Worm (Caenorhabditis elegans) whole organism, L4 larva: ENCODE data around the gene rpc-2.

Experiments
- F37D6.2 ChIP-seq: sonication (generic microtip); optimal IDR thresholded peaks from 2 replicates; lab custom pipeline; 2016; ENCODE audit warnings: mild to moderate bottlenecking, missing genetic modification characterization, missing compliant biosample characterization
- Y75B8A.6 ChIP-seq: fragments of 200-800 bp; sonication (Bioruptor generic); IDR thresholded peaks from 2 replicates; pipeline ENCODE4 v1.3.6; 2022; ENCODE audit warnings: missing genetic modification reagents, missing genetic modification characterization, missing compliant biosample characterization
- ceh-28 ChIP-seq: fragments of 150-350 bp; optimal IDR thresholded peaks from 2 replicates; lab custom pipeline; 2014; ENCODE audit warnings: missing biosample characterization, missing genetic modification reagents, missing genetic modification characterization
- ceh-44 ChIP-seq: fragments of 200-800 bp; sonication (Bioruptor generic); IDR thresholded peaks from 2 replicates; pipeline ENCODE4 v1.3.6; 2022; ENCODE audit warnings: missing genetic modification reagents, missing genetic modification characterization, missing compliant biosample characterization
- ces-1 ChIP-seq: fragments of 150-350 bp; sonication (generic microtip); optimal IDR thresholded peaks from 4 replicates; lab custom pipeline; 2014; ENCODE audit warnings: missing biosample characterization, missing genetic modification reagents, missing genetic modification characterization
- ctbp-1 ChIP-seq: fragments of 200-800 bp; sonication (Bioruptor generic); IDR thresholded peaks from 2 replicates; pipeline ENCODE4 v1.3.6; 2022; ENCODE audit warnings: missing genetic modification reagents, missing genetic modification characterization, missing compliant biosample characterization
- daf-16 ChIP-seq, 3 experiments: sonication (generic microtip); optimal IDR thresholded peaks; 2 replicates each; lab custom pipeline; 2016 to 2017; ENCODE audit warnings: missing genetic modification characterization in 3 of 3, missing genetic modification reagents in 3 of 3, mild to moderate bottlenecking in 2 of 3, missing compliant biosample characterization in 2 of 3, missing biosample characterization in 1 of 3, moderate library complexity in 1 of 3
- daf-8 ChIP-seq: fragments of 200-800 bp; sonication (Bioruptor generic); IDR thresholded peaks from 2 replicates; pipeline ENCODE4 v1.3.6; 2022; ENCODE audit warnings: missing genetic modification characterization, missing compliant biosample characterization
- dve-1 ChIP-seq: sonication (generic microtip); optimal IDR thresholded peaks from 2 replicates; lab custom pipeline; 2017; ENCODE audit warnings: antibody characterized with exemption, mild to moderate bottlenecking, missing genetic modification characterization, missing compliant biosample characterization; ENCODE audit not compliant: insufficient read depth
- hif-1 ChIP-seq, 2 experiments: sonication (generic microtip); optimal IDR thresholded peaks; 2 replicates each; lab custom pipeline; 2016 to 2017; ENCODE audit warnings: missing compliant biosample characterization in 2 of 2, missing genetic modification characterization in 2 of 2, missing genetic modification reagents in 2 of 2, missing genotype in 2 of 2, mild to moderate bottlenecking in 1 of 2
- hlh-11 ChIP-seq: fragments of 200-800 bp; sonication (Bioruptor generic); optimal IDR thresholded peaks from 2 replicates; lab custom pipeline; 2018; ENCODE audit warnings: mild to moderate bottlenecking, missing genetic modification characterization, missing compliant biosample characterization
- hlh-30 ChIP-seq: sonication (generic microtip); optimal IDR thresholded peaks from 2 replicates; lab custom pipeline; 2017; ENCODE audit warnings: antibody characterized with exemption, mild to moderate bottlenecking, missing genetic modification characterization, missing compliant biosample characterization; ENCODE audit not compliant: insufficient read depth
- hmg-1.1 ChIP-seq: fragments of 200-800 bp; sonication (Bioruptor generic); IDR thresholded peaks from 2 replicates; pipeline ENCODE4 v1.3.6; 2022; ENCODE audit warnings: missing genetic modification reagents, missing genetic modification characterization, missing compliant biosample characterization
- jun-1 ChIP-seq: fragments of 150-350 bp; optimal IDR thresholded peaks from 2 replicates; lab custom pipeline; 2014; ENCODE audit warnings: missing biosample characterization, missing genetic modification reagents, missing genetic modification characterization
- lin-1 ChIP-seq: fragments of 200-800 bp; sonication (Bioruptor generic); IDR thresholded peaks from 2 replicates; pipeline ENCODE4 v1.3.6; 2022; ENCODE audit warnings: missing genetic modification reagents, missing genetic modification characterization, missing compliant biosample characterization
- lin-13 ChIP-seq: fragments of 150-350 bp; optimal IDR thresholded peaks from 2 replicates; lab custom pipeline; 2014; ENCODE audit warnings: missing biosample characterization, missing genetic modification reagents, missing genetic modification characterization
- lin-38 ChIP-seq: fragments of 200-800 bp; sonication (Bioruptor generic); IDR thresholded peaks from 2 replicates; pipeline ENCODE4 v1.3.6; 2022; ENCODE audit warnings: missing genetic modification reagents, missing genetic modification characterization, missing compliant biosample characterization
- lin-39 ChIP-seq: fragments of 150-350 bp; optimal IDR thresholded peaks from 2 replicates; lab custom pipeline; 2014; ENCODE audit warnings: missing biosample characterization, missing genetic modification reagents, missing genetic modification characterization
- madf-9 ChIP-seq: fragments of 200-800 bp; sonication (Bioruptor generic); conservative IDR thresholded peaks from 2 replicates; pipeline ENCODE4 v1.3.6; 2022; ENCODE audit warnings: missing genetic modification reagents, missing genetic modification characterization, missing compliant biosample characterization
- mdl-1 ChIP-seq, 2 experiments: fragments of 150-350 bp in 1 of 2; sonication (generic microtip) in 1 of 2; optimal IDR thresholded peaks; 2 replicates each; lab custom pipeline; 2014 to 2017; ENCODE audit warnings: missing biosample characterization in 2 of 2, missing genetic modification characterization in 2 of 2
- mep-1 ChIP-seq: fragments of 150-350 bp; sonication (generic microtip); optimal IDR thresholded peaks from 3 replicates; lab custom pipeline; 2014; ENCODE audit warnings: missing biosample characterization, missing genetic modification characterization
- mxl-3 ChIP-seq: fragments of 200-800 bp; sonication (Bioruptor generic); optimal IDR thresholded peaks from 2 replicates; lab custom pipeline; 2018; ENCODE audit warnings: mild to moderate bottlenecking, missing genetic modification characterization, missing compliant biosample characterization
- nhr-102 ChIP-seq: sonication (generic microtip); optimal IDR thresholded peaks from 2 replicates; lab custom pipeline; 2016; ENCODE audit warnings: mild to moderate bottlenecking, missing genetic modification characterization, moderate library complexity, missing compliant biosample characterization
- nhr-11 ChIP-seq: fragments of 150-350 bp; optimal IDR thresholded peaks from 2 replicates; lab custom pipeline; 2014; ENCODE audit warnings: missing biosample characterization, missing genetic modification characterization
- nhr-28 ChIP-seq: fragments of 150-350 bp; optimal IDR thresholded peaks from 2 replicates; lab custom pipeline; 2014; ENCODE audit warnings: missing biosample characterization, missing genetic modification characterization
- nhr-41 ChIP-seq: fragments of 200-800 bp; sonication (Bioruptor generic); IDR thresholded peaks from 2 replicates; pipeline ENCODE4 v1.3.6; 2022; ENCODE audit warnings: missing genetic modification reagents, missing genetic modification characterization, missing compliant biosample characterization
- php-3 ChIP-seq: fragments of 200-800 bp; sonication (Bioruptor generic); IDR thresholded peaks from 2 replicates; pipeline ENCODE4 v1.3.6; 2022; ENCODE audit warnings: missing genetic modification reagents, missing genetic modification characterization, missing compliant biosample characterization
- pqm-1 ChIP-seq: sonication (generic microtip); optimal IDR thresholded peaks from 2 replicates; lab custom pipeline; 2017; ENCODE audit warnings: missing biosample characterization, missing genetic modification characterization
- snpc-4 ChIP-seq: fragments of 150-350 bp; optimal IDR thresholded peaks from 2 replicates; lab custom pipeline; 2014; ENCODE audit warnings: missing biosample characterization, missing genetic modification characterization
- spr-3 ChIP-seq: fragments of 200-800 bp; sonication (Bioruptor generic); optimal IDR thresholded peaks from 2 replicates; lab custom pipeline; 2018; ENCODE audit warnings: mild to moderate bottlenecking, missing genetic modification characterization, missing compliant biosample characterization
- tra-1 ChIP-seq: fragments of 200-800 bp; sonication (Bioruptor generic); IDR thresholded peaks from 2 replicates; pipeline ENCODE4 v1.3.6; 2022; ENCODE audit warnings: missing genetic modification reagents, missing genetic modification characterization, missing compliant biosample characterization
- zfp-3 ChIP-seq: fragments of 200-800 bp; sonication (Bioruptor generic); conservative IDR thresholded peaks from 2 replicates; pipeline ENCODE4 v1.3.6; 2022; ENCODE audit warnings: missing genetic modification reagents, missing genetic modification characterization, missing compliant biosample characterization
- ztf-11 ChIP-seq: fragments of 150-350 bp; optimal IDR thresholded peaks from 2 replicates; lab custom pipeline; 2014; ENCODE audit warnings: missing biosample characterization, missing genetic modification characterization

The rpc-2 gene

DNA sequence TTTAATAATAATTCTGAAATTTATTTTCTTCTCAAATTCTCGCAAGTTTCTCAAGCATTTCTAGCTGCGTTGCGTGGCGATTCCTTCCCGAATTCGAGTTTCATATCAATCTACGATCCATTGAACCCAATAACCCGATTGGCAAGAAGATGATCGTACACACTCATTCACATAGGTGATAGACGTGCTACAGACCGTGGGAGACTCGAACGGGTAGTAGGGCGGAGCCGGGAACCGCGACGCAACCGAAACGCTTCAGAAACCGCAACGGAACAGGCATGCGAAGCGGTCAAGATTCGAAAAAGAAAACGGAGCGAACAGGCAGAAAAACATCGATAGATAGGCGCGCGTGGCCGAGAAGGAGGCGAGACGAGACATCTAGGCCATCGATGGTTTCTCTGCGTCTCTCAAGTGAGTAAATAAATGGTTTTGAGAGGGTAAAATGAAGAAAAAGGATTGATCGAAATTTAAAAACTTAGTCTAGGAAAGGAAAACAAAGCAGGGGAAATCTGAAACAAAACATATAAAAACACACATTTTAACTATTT lies 46.3 kb downstream of the rpc-2 start, which contains the start of gene madf-11 (continued):
- TF ChIP-seq lin-38 = peak; percentile 52
- TF ChIP-seq mdl-1 (tag; optimal IDR thresholded peaks at IDR 0.05; lab: Kevin White, UChicago) = peak in 1 of 2 experiments; percentile 70
- peak; percentile 63 for TF ChIP-seq hlh-30 (tag; lab: Kevin White, UChicago)
- TF ChIP-seq madf-9 (GFP tag; lab: Robert Waterston, UW) = 0 out of 2 replicates have a peak, but pooled peaks have one; percentile 44
- peak; percentile 1 for TF ChIP-seq jun-1 (tag; lab: Kevin White, UChicago)
- TF ChIP-seq hif-1 (tag; optimal IDR thresholded peaks at IDR 0.05; lab: Kevin White, UChicago) = peak in 1 of 2 experiments; percentile 90
- 0 out of 2 replicates have a peak, but pooled peaks have one; percentile 12 for TF ChIP-seq tra-1
- peak; percentile 74 for TF ChIP-seq hlh-11 (tag; lab: Kevin White, UChicago)
- peak; percentile 76 for TF ChIP-seq mep-1 (tag; lab: Kevin White, UChicago)
- peak; percentile 45 for TF ChIP-seq nhr-11 (tag; lab: Kevin White, UChicago)
- no peak for TF ChIP-seq spr-3 (GFP tag; lab: Kevin White, UChicago)
- no peak for TF ChIP-seq daf-16 (GFP tag; optimal IDR thresholded peaks at IDR 0.05; lab: Kevin White, UChicago)
- TF ChIP-seq daf-16 (tag; optimal IDR thresholded peaks at IDR 0.05; lab: Kevin White, UChicago) = peak; percentile 62
- TF ChIP-seq ceh-28 (tag; lab: Kevin White, UChicago) = peak; percentile 42

DNA sequence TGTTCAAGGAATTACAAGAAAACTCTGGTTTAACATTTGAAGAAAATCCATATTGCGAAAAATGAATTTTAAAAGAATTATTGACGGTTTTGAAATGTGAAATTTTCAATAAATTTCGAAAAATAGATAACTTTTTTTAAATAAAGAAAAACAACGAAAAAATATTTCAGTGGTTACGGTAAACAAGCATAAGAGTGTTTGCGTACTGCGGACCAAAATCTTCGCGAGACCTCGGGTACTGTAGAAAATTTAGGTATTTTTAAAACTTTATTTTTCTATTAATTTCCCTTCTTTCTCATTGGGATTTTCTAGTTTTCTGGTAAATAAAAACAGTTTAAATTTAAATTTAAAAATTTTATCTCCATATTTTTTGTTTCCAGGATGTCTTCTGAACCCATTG lies 46.9 kb downstream of the rpc-2 start, which contains the start of gene xnd-1:
Gene xnd-1 (plus strand): TSS at position 381 of the 400 bp plus-strand sequence.
- no peak for TF ChIP-seq nhr-41

DNA sequence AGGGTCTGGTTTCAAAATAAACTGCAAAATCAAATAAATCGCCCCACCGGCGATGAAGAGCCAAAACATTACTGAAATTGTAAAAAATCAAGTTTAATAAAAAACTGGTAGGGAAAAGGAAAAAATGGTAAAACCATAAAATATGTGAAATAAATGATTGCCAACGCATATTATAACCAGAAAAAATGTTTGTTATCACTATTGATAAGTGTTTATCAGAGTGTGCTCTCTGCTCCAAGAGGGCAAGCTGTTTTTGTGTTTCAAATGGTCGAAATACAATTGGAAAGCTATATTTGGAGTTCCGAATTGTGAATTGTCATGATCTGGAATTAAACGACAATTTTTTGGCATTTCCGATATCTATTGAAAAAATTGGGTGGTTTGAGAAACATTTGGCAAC lies 53.1 kb downstream of the rpc-2 start, which contains the start of gene C05D2.8:
Gene C05D2.8 (minus strand): TSS at position 71 of the 400 bp plus-strand sequence.
- no peak for TF ChIP-seq zfp-3 (GFP tag; lab: Robert Waterston, UW)
- no peak for TF ChIP-seq Y75B8A.6 (GFP tag; lab: Robert Waterston, UW)
- TF ChIP-seq daf-8 = no peak
- TF ChIP-seq ceh-44 (GFP tag; lab: Robert Waterston, UW) = no peak
- no peak for TF ChIP-seq ces-1 (GFP tag; lab: Kevin White, UChicago)
- no peak for TF ChIP-seq hmg-1.1 (GFP tag; lab: Robert Waterston, UW)
- no peak for TF ChIP-seq ctbp-1 (GFP tag; lab: Robert Waterston, UW)
- no peak for TF ChIP-seq snpc-4 (tag; lab: Kevin White, UChicago)
- TF ChIP-seq madf-9 (GFP tag; lab: Robert Waterston, UW) = no peak
- TF ChIP-seq daf-16 (GFP tag; optimal IDR thresholded peaks at IDR 0.05; lab: Kevin White, UChicago) = no peak
- TF ChIP-seq daf-16 (tag; optimal IDR thresholded peaks at IDR 0.05; lab: Kevin White, UChicago) = peak; percentile 71
- no peak for TF ChIP-seq lin-39 (tag; lab: Kevin White, UChicago)
- TF ChIP-seq ztf-11 (tag; lab: Kevin White, UChicago) = no peak
- peak; percentile 35 for TF ChIP-seq dve-1 (tag; lab: Kevin White, UChicago)
- TF ChIP-seq mxl-3 (GFP tag; lab: Kevin White, UChicago) = no peak
- no peak for TF ChIP-seq lin-13 (GFP tag; lab: Kevin White, UChicago)
- peak; percentile 66 for TF ChIP-seq nhr-28 (tag; lab: Kevin White, UChicago)
- peak; percentile 83 for TF ChIP-seq pqm-1 (tag; lab: Kevin White, UChicago)
- no peak for TF ChIP-seq F37D6.2 (tag; lab: Kevin White, UChicago)
- 0 out of 2 replicates have a peak, but pooled peaks have one; percentile 39 for TF ChIP-seq php-3 (GFP tag; lab: Robert Waterston, UW)
- TF ChIP-seq nhr-102 = no peak
- TF ChIP-seq lin-1 = no peak
